Fruit fly (Drosophila melanogaster): Measurements from ENCODE around the gene CG5707.

Gene CG5707

dm6 chr3L:2164031-2164537, 27.9 kb downstream of the CG5707 start (continued):
- TF ChIP-seq lbe (GFP tag; optimal IDR thresholded peaks at IDR 0.05): peak; percentile 77
- no peak for TF ChIP-seq CG9437 (GFP tag; optimal IDR thresholded peaks at IDR 0.05)
- no peak for TF ChIP-seq CG12219 (GFP tag; optimal IDR thresholded peaks at IDR 0.05)
- no peak for TF ChIP-seq ken (GFP tag; IDR thresholded peaks at IDR 0.05)
- peak; percentile 74 for TF ChIP-seq zfh1 (GFP tag; IDR thresholded peaks at IDR 0.05)
- TF ChIP-seq sr (GFP tag; IDR thresholded peaks at IDR 0.05): no peak
- peak; percentile 62; the same call in 2 of the 3 replicates for TF ChIP-seq H15 (GFP tag; IDR thresholded peaks at IDR 0.05)
- TF ChIP-seq CG10274 (GFP tag; optimal IDR thresholded peaks at IDR 0.05): no peak
- no peak for TF ChIP-seq CG14860 (GFP tag; IDR thresholded peaks at IDR 0.05; ENCODE audit: partially characterized antibody)
- TF ChIP-seq rib (GFP tag; IDR thresholded peaks at IDR 0.05): no peak
- TF ChIP-seq Lim3 (GFP tag; IDR thresholded peaks at IDR 0.05): no peak
- TF ChIP-seq nau (GFP tag; optimal IDR thresholded peaks at IDR 0.05): no peak
- TF ChIP-seq Rfx (GFP tag; IDR thresholded peaks at IDR 0.05): peak; percentile 15; the same call in 1 of the 2 replicates
- TF ChIP-seq CG11695 (GFP tag; IDR thresholded peaks at IDR 0.05): peak; percentile 55; the same call in 1 of the 3 replicates
- peak; percentile 44 for TF ChIP-seq dmrt99B (tag; optimal IDR thresholded peaks at IDR 0.05)
- TF ChIP-seq CG10959 (GFP tag; IDR thresholded peaks at IDR 0.05): no peak
- no peak for TF ChIP-seq CG2120 (GFP tag; optimal IDR thresholded peaks at IDR 0.05)
- TF ChIP-seq so (GFP tag; IDR thresholded peaks at IDR 0.05): no peak
- peak; percentile 62 for TF ChIP-seq CG32772 (GFP tag; IDR thresholded peaks at IDR 0.05)
- TF ChIP-seq CG4424 (GFP tag; optimal IDR thresholded peaks at IDR 0.05): peak; percentile 13
- TF ChIP-seq hbn (GFP tag; IDR thresholded peaks at IDR 0.05; ENCODE audit: partially characterized antibody): no peak
- TF ChIP-seq CG17361 (GFP tag; IDR thresholded peaks at IDR 0.05): peak; percentile 65
- TF ChIP-seq CG10979 (tag; optimal IDR thresholded peaks at IDR 0.05): peak; percentile 77
- no peak for TF ChIP-seq CG10147 (GFP tag; optimal IDR thresholded peaks at IDR 0.05)
- peak; percentile 68 for TF ChIP-seq tgo (GFP tag; IDR thresholded peaks at IDR 0.05)
- no peak for TF ChIP-seq zf30C (GFP tag; optimal IDR thresholded peaks at IDR 0.05)
- peak; percentile 35 for TF ChIP-seq CG10654 (GFP tag; optimal IDR thresholded peaks at IDR 0.05)
- no peak for TF ChIP-seq TFAM (GFP tag; optimal IDR thresholded peaks at IDR 0.05)
- no peak for TF ChIP-seq hb (GFP tag; IDR thresholded peaks at IDR 0.05; ENCODE audit: partially characterized antibody)
- TF ChIP-seq yki (optimal IDR thresholded peaks at IDR 0.05): no peak
- peak; percentile 26 for TF ChIP-seq trem (tag; optimal IDR thresholded peaks at IDR 0.05)
- TF ChIP-seq HLH54F (GFP tag; optimal IDR thresholded peaks at IDR 0.05): no peak
- TF ChIP-seq disco-r (GFP tag; optimal IDR thresholded peaks at IDR 0.05): no peak
- no peak for TF ChIP-seq CG11696 (GFP tag; IDR thresholded peaks at IDR 0.05)
- peak; percentile 22; the same call in 1 of the 2 replicates for TF ChIP-seq esg (GFP tag; conservative IDR thresholded peaks at IDR 0.05)
- TF ChIP-seq CG14710 (tag; optimal IDR thresholded peaks at IDR 0.05): no peak
- TF ChIP-seq Elba2 (GFP tag; optimal IDR thresholded peaks at IDR 0.05): no peak
- TF ChIP-seq Dfd (GFP tag; optimal IDR thresholded peaks at IDR 0.05): no peak
- peak; percentile 66; the same call in 2 of the 3 replicates for TF ChIP-seq dysf (GFP tag; IDR thresholded peaks at IDR 0.05)
- no peak for TF ChIP-seq CG1602 (GFP tag; optimal IDR thresholded peaks at IDR 0.05)
- no peak for TF ChIP-seq sim (GFP tag; IDR thresholded peaks at IDR 0.05)
- no peak for TF ChIP-seq CG33557 (GFP tag; optimal IDR thresholded peaks at IDR 0.05)
- TF ChIP-seq prd (optimal IDR thresholded peaks at IDR 0.05): no peak
- peak; percentile 67; the same call in 2 of the 3 replicates for TF ChIP-seq prd (GFP tag; IDR thresholded peaks at IDR 0.05)
- TF ChIP-seq GATAe (GFP tag; conservative IDR thresholded peaks at IDR 0.05): no peak
- peak; percentile 40 for TF ChIP-seq CG17359 (tag; optimal IDR thresholded peaks at IDR 0.05)
- TF ChIP-seq gem (tag; optimal IDR thresholded peaks at IDR 0.05): peak; percentile 44
- TF ChIP-seq bowl (GFP tag; IDR thresholded peaks at IDR 0.05): no peak
- TF ChIP-seq fd96Cb (tag; optimal IDR thresholded peaks at IDR 0.05): peak; percentile 76
- peak; percentile 14 for TF ChIP-seq lab (GFP tag; optimal IDR thresholded peaks at IDR 0.05)
- no peak for TF ChIP-seq CG9817 (tag; optimal IDR thresholded peaks at IDR 0.05)
- peak; percentile 78 for TF ChIP-seq Blimp-1 (GFP tag; optimal IDR thresholded peaks at IDR 0.05)
